Fruit fly (Drosophila melanogaster) whole organism, wandering third instar larva: ENCODE measurements around the gene Cad99C.

Experiments used
- CG32264 ChIP-seq: fragments of 200-800 bp; sonication (Bioruptor generic); optimal IDR thresholded peaks from 2 replicates; lab custom pipeline; 2016; ENCODE audit warnings: missing biosample characterization, missing genetic modification characterization
- Dif ChIP-seq: fragments of 200-275, 200-300 bp; sonication (Bioruptor generic); optimal IDR thresholded peaks from 2 replicates; lab custom pipeline; 2018; ENCODE audit warnings: missing biosample characterization, missing genetic modification characterization; ENCODE audit not compliant: partially characterized antibody
- Hr78 ChIP-seq: fragments of >200 bp; optimal IDR thresholded peaks from 2 replicates; lab custom pipeline; 2017; ENCODE audit warnings: missing biosample characterization, missing genetic modification characterization
- N ChIP-seq: fragments of >200 bp; optimal IDR thresholded peaks from 2 replicates; lab custom pipeline; 2018; ENCODE audit warnings: missing biosample characterization, missing external identifiers, missing genetic modification characterization
- OdsH ChIP-seq: fragments of 200-800 bp; sonication (Bioruptor generic); optimal IDR thresholded peaks from 2 replicates; lab custom pipeline; 2016; ENCODE audit warnings: missing biosample characterization, mild to moderate bottlenecking, missing genetic modification characterization
- Rel ChIP-seq, 2 experiments: fragments of 200-800 bp; sonication (Bioruptor generic) in 1 of 2; optimal IDR thresholded peaks; 2 replicates in 1 of 2; 3 replicates in 1 of 2; lab custom pipeline; 2016 to 2019; ENCODE audit warnings: mild to moderate bottlenecking in 2 of 2, missing biosample characterization in 2 of 2, missing genetic modification characterization in 2 of 2, moderate library complexity in 1 of 2
- Sp1 ChIP-seq: fragments of 200-800 bp; sonication (Bioruptor generic); optimal IDR thresholded peaks from 3 replicates; lab custom pipeline; 2019; ENCODE audit warnings: missing biosample characterization, mild to moderate bottlenecking, missing genetic modification characterization, moderate library complexity
- dsf ChIP-seq: sonication (Bioruptor generic); optimal IDR thresholded peaks from 2 replicates; lab custom pipeline; 2016; ENCODE audit warnings: missing biosample characterization, missing genetic modification characterization, borderline replicate concordance
- fru ChIP-seq: fragments of 200-800 bp; sonication (Bioruptor generic); optimal IDR thresholded peaks from 3 replicates; lab custom pipeline; 2016; ENCODE audit warnings: missing biosample characterization, mild to moderate bottlenecking, missing genetic modification characterization
- lola ChIP-seq: fragments of >200 bp; optimal IDR thresholded peaks from 2 replicates; lab custom pipeline; 2017; ENCODE audit warnings: missing biosample characterization, missing genetic modification characterization
- pan ChIP-seq: fragments of >200 bp; optimal IDR thresholded peaks from 2 replicates; lab custom pipeline; 2017
- woc ChIP-seq: sonication (Bioruptor generic); optimal IDR thresholded peaks from 2 replicates; lab custom pipeline; 2016; ENCODE audit warnings: missing biosample characterization, mild to moderate bottlenecking, missing genetic modification characterization

- peak; percentile 63 for TF ChIP-seq OdsH
- TF ChIP-seq N (GFP tag; lab: Kevin White, UChicago), result no peak
- TF ChIP-seq dsf (GFP tag; lab: Kevin White, UChicago), result no peak
- TF ChIP-seq Sp1 (GFP tag; lab: Kevin White, UChicago), result peak; percentile 61
- no peak for TF ChIP-seq woc (GFP tag; lab: Kevin White, UChicago)
- TF ChIP-seq CG32264 (GFP tag; lab: Kevin White, UChicago), result no peak
- TF ChIP-seq fru (GFP tag; lab: Kevin White, UChicago), result no peak
- no peak for TF ChIP-seq Rel (GFP tag; optimal IDR thresholded peaks at IDR 0.05; lab: Kevin White, UChicago)
- peak; percentile 30 for TF ChIP-seq Rel (tag; optimal IDR thresholded peaks at IDR 0.05; lab: Kevin White, UChicago)
- no peak for TF ChIP-seq lola (GFP tag; lab: Kevin White, UChicago)
- no peak for TF ChIP-seq Hr78 (GFP tag; lab: Kevin White, UChicago)
- TF ChIP-seq pan (lab: Kevin White, UChicago), result no peak
- TF ChIP-seq Dif (GFP tag; lab: Kevin White, UChicago), result no peak
Observed at dm6 chr3R:29861432-29862249, 20.2 kb downstream of the Cad99C start, which contains the start of the genes CG15514 and RpS8.
